Worm (Caenorhabditis elegans) whole organism, L4 larva: ENCODE data around the gene srb-13.

Source experiments
- R02D3.7 ChIP-seq: fragments of 150-350 bp; sonication (generic microtip); optimal IDR thresholded peaks from 3 replicates; lab custom pipeline; 2014; ENCODE audit warnings: missing biosample characterization, missing genetic modification characterization
- T20F7.1 ChIP-seq: fragments of 200-800 bp; sonication (Bioruptor generic); optimal IDR thresholded peaks from 2 replicates; lab custom pipeline; 2018; ENCODE audit warnings: mild to moderate bottlenecking, missing genetic modification characterization, missing compliant biosample characterization
- T26A8.4 ChIP-seq: fragments of 200-800 bp; sonication (Bioruptor generic); IDR thresholded peaks from 2 replicates; pipeline ENCODE4 v1.3.6; 2022; ENCODE audit warnings: missing genetic modification characterization, missing compliant biosample characterization
- Y105C5A.15 ChIP-seq: fragments of 200-800 bp; sonication (Bioruptor generic); IDR thresholded peaks from 2 replicates; pipeline ENCODE4 v1.3.6; 2022; ENCODE audit warnings: missing genetic modification characterization, missing compliant biosample characterization
- Y75B8A.6 ChIP-seq: fragments of 200-800 bp; sonication (Bioruptor generic); IDR thresholded peaks from 2 replicates; pipeline ENCODE4 v1.3.6; 2022; ENCODE audit warnings: missing genetic modification reagents, missing genetic modification characterization, missing compliant biosample characterization
- ZK337.2 ChIP-seq: fragments of 200-800 bp; sonication (Bioruptor generic); IDR thresholded peaks from 2 replicates; pipeline ENCODE4 v1.3.6; 2022; ENCODE audit warnings: missing genetic modification reagents, missing genetic modification characterization, missing compliant biosample characterization
- ZK546.5 ChIP-seq, 2 experiments: sonication (generic microtip); optimal IDR thresholded peaks; 2 replicates each; lab custom pipeline; 2017; ENCODE audit warnings: missing biosample characterization in 2 of 2, missing genetic modification characterization in 2 of 2
- aha-1 ChIP-seq: fragments of 150-350 bp; peaks from one replicate; lab custom pipeline; 2014; ENCODE audit warnings: missing biosample characterization, missing genetic modification characterization
- arid-1 ChIP-seq: fragments of 200-800 bp; sonication (Bioruptor generic); conservative IDR thresholded peaks from 2 replicates; pipeline ENCODE4 v1.3.6; 2022; ENCODE audit warnings: missing genetic modification reagents, missing genetic modification characterization, missing compliant biosample characterization
- ceh-20 ChIP-seq: fragments of 200-800 bp; sonication (Bioruptor generic); IDR thresholded peaks from 2 replicates; pipeline ENCODE4 v1.3.6; 2022; ENCODE audit warnings: missing genetic modification reagents, missing genetic modification characterization, missing compliant biosample characterization
- daf-16 ChIP-seq, 3 experiments: sonication (generic microtip); optimal IDR thresholded peaks; 2 replicates each; lab custom pipeline; 2016 to 2017; ENCODE audit warnings: missing genetic modification characterization in 3 of 3, missing genetic modification reagents in 3 of 3, mild to moderate bottlenecking in 2 of 3, missing compliant biosample characterization in 2 of 3, missing biosample characterization in 1 of 3, moderate library complexity in 1 of 3
- dmd-6 ChIP-seq: fragments of 200-800 bp; sonication (Bioruptor generic); IDR thresholded peaks from 2 replicates; pipeline ENCODE4 v1.3.6; 2022; ENCODE audit warnings: missing genetic modification reagents, missing genetic modification characterization, missing compliant biosample characterization
- egl-43 ChIP-seq: fragments of 200-800 bp; sonication (Bioruptor generic); IDR thresholded peaks from 2 replicates; pipeline ENCODE4 v1.3.6; 2022; ENCODE audit warnings: missing genetic modification reagents, missing genetic modification characterization, missing compliant biosample characterization
- fos-1 ChIP-seq: fragments of 150-350 bp; optimal IDR thresholded peaks from 2 replicates; lab custom pipeline; 2014; ENCODE audit warnings: missing biosample characterization, missing genetic modification characterization
- gei-8 ChIP-seq: fragments of 200-800 bp; sonication (Bioruptor generic); optimal IDR thresholded peaks from 2 replicates; lab custom pipeline; 2018; ENCODE audit warnings: mild to moderate bottlenecking, missing genetic modification characterization, missing compliant biosample characterization
- hif-1 ChIP-seq, 2 experiments: sonication (generic microtip); optimal IDR thresholded peaks; 2 replicates each; lab custom pipeline; 2016 to 2017; ENCODE audit warnings: missing compliant biosample characterization in 2 of 2, missing genetic modification characterization in 2 of 2, missing genetic modification reagents in 2 of 2, missing genotype in 2 of 2, mild to moderate bottlenecking in 1 of 2
- hlh-11 ChIP-seq: fragments of 200-800 bp; sonication (Bioruptor generic); optimal IDR thresholded peaks from 2 replicates; lab custom pipeline; 2018; ENCODE audit warnings: mild to moderate bottlenecking, missing genetic modification characterization, missing compliant biosample characterization
- hlh-30 ChIP-seq: sonication (generic microtip); optimal IDR thresholded peaks from 2 replicates; lab custom pipeline; 2017; ENCODE audit warnings: antibody characterized with exemption, mild to moderate bottlenecking, missing genetic modification characterization, missing compliant biosample characterization; ENCODE audit not compliant: insufficient read depth
- hmg-1.1 ChIP-seq: fragments of 200-800 bp; sonication (Bioruptor generic); IDR thresholded peaks from 2 replicates; pipeline ENCODE4 v1.3.6; 2022; ENCODE audit warnings: missing genetic modification reagents, missing genetic modification characterization, missing compliant biosample characterization
- lin-1 ChIP-seq: fragments of 200-800 bp; sonication (Bioruptor generic); IDR thresholded peaks from 2 replicates; pipeline ENCODE4 v1.3.6; 2022; ENCODE audit warnings: missing genetic modification reagents, missing genetic modification characterization, missing compliant biosample characterization
- lin-13 ChIP-seq: fragments of 150-350 bp; optimal IDR thresholded peaks from 2 replicates; lab custom pipeline; 2014; ENCODE audit warnings: missing biosample characterization, missing genetic modification reagents, missing genetic modification characterization
- lin-15B ChIP-seq: fragments of 150-350 bp; sonication (generic microtip); optimal IDR thresholded peaks from 3 replicates; lab custom pipeline; 2014; ENCODE audit warnings: missing biosample characterization, missing genetic modification characterization
- lin-38 ChIP-seq: fragments of 200-800 bp; sonication (Bioruptor generic); IDR thresholded peaks from 2 replicates; pipeline ENCODE4 v1.3.6; 2022; ENCODE audit warnings: missing genetic modification reagents, missing genetic modification characterization, missing compliant biosample characterization
- lsy-2 ChIP-seq, 2 experiments: fragments of 150-350 bp in 1 of 2; sonication (generic microtip) in 1 of 2; optimal IDR thresholded peaks; 2 replicates each; lab custom pipeline; 2014 to 2017; ENCODE audit warnings: missing biosample characterization in 2 of 2, missing genetic modification characterization in 2 of 2
- madf-5 ChIP-seq, 2 experiments: fragments of 200-800 bp; sonication (Bioruptor generic); IDR thresholded peaks; 2 replicates each; pipeline ENCODE4 v1.3.6; 2022; ENCODE audit warnings: missing compliant biosample characterization in 2 of 2, missing genetic modification characterization in 2 of 2
- mdl-1 ChIP-seq, 2 experiments: fragments of 150-350 bp in 1 of 2; sonication (generic microtip) in 1 of 2; optimal IDR thresholded peaks; 2 replicates each; lab custom pipeline; 2014 to 2017; ENCODE audit warnings: missing biosample characterization in 2 of 2, missing genetic modification characterization in 2 of 2
- mdt-29 ChIP-seq: fragments of 200-800 bp; sonication (Bioruptor generic); IDR thresholded peaks from 2 replicates; pipeline ENCODE4 v1.3.6; 2022; ENCODE audit warnings: missing genetic modification reagents, missing genetic modification characterization, missing compliant biosample characterization
- mep-1 ChIP-seq: fragments of 150-350 bp; sonication (generic microtip); optimal IDR thresholded peaks from 3 replicates; lab custom pipeline; 2014; ENCODE audit warnings: missing biosample characterization, missing genetic modification characterization
- mes-2 ChIP-seq: sonication (generic microtip); optimal IDR thresholded peaks from 2 replicates; lab custom pipeline; 2016; ENCODE audit warnings: missing genotype, mild to moderate bottlenecking, missing genetic modification characterization, missing compliant biosample characterization; ENCODE audit not compliant: poor library complexity, severe bottlenecking
- mxl-3 ChIP-seq: fragments of 200-800 bp; sonication (Bioruptor generic); optimal IDR thresholded peaks from 2 replicates; lab custom pipeline; 2018; ENCODE audit warnings: mild to moderate bottlenecking, missing genetic modification characterization, missing compliant biosample characterization
- nhr-102 ChIP-seq: sonication (generic microtip); optimal IDR thresholded peaks from 2 replicates; lab custom pipeline; 2016; ENCODE audit warnings: mild to moderate bottlenecking, missing genetic modification characterization, moderate library complexity, missing compliant biosample characterization
- nhr-11 ChIP-seq: fragments of 150-350 bp; optimal IDR thresholded peaks from 2 replicates; lab custom pipeline; 2014; ENCODE audit warnings: missing biosample characterization, missing genetic modification characterization
- nhr-48 ChIP-seq: sonication (generic microtip); optimal IDR thresholded peaks from 2 replicates; lab custom pipeline; 2016; ENCODE audit warnings: mild to moderate bottlenecking, missing genetic modification characterization, missing compliant biosample characterization
- nhr-77 ChIP-seq: fragments of 150-350 bp; optimal IDR thresholded peaks from 2 replicates; lab custom pipeline; 2014; ENCODE audit warnings: missing biosample characterization, missing genetic modification characterization
- pha-4 ChIP-seq, 2 experiments: fragments of 150-350 bp in 1 of 2; fragments of 200-800 bp in 1 of 2; sonication (Bioruptor generic) in 1 of 2; IDR thresholded peaks in 1 of 2; optimal IDR thresholded peaks in 1 of 2; 2 replicates each; pipeline versions ENCODE4 v1.3.6 to Lab custom; 2014 to 2022; ENCODE audit warnings: missing genetic modification characterization in 2 of 2, missing genetic modification reagents in 2 of 2, missing biosample characterization in 1 of 2, missing compliant biosample characterization in 1 of 2
- php-3 ChIP-seq: fragments of 200-800 bp; sonication (Bioruptor generic); IDR thresholded peaks from 2 replicates; pipeline ENCODE4 v1.3.6; 2022; ENCODE audit warnings: missing genetic modification reagents, missing genetic modification characterization, missing compliant biosample characterization
- pqm-1 ChIP-seq: sonication (generic microtip); optimal IDR thresholded peaks from 2 replicates; lab custom pipeline; 2017; ENCODE audit warnings: missing biosample characterization, missing genetic modification characterization
- rbr-2 ChIP-seq: sonication (generic microtip); optimal IDR thresholded peaks from 2 replicates; lab custom pipeline; 2016; ENCODE audit warnings: missing genotype, missing genetic modification characterization, missing compliant biosample characterization
- saeg-2 ChIP-seq: fragments of 200-800 bp; sonication (Bioruptor generic); IDR thresholded peaks from 2 replicates; pipeline ENCODE4 v1.3.6; 2022; ENCODE audit warnings: missing genetic modification reagents, missing genetic modification characterization, missing compliant biosample characterization
- snpc-4 ChIP-seq: fragments of 150-350 bp; optimal IDR thresholded peaks from 2 replicates; lab custom pipeline; 2014; ENCODE audit warnings: missing biosample characterization, missing genetic modification characterization
- spr-1 ChIP-seq: sonication (generic microtip); optimal IDR thresholded peaks from 2 replicates; lab custom pipeline; 2016; ENCODE audit warnings: mild to moderate bottlenecking, missing genetic modification characterization, missing compliant biosample characterization
- tra-1 ChIP-seq: fragments of 200-800 bp; sonication (Bioruptor generic); IDR thresholded peaks from 2 replicates; pipeline ENCODE4 v1.3.6; 2022; ENCODE audit warnings: missing genetic modification reagents, missing genetic modification characterization, missing compliant biosample characterization
- unc-39 ChIP-seq: sonication (generic microtip); optimal IDR thresholded peaks from 2 replicates; lab custom pipeline; 2017; ENCODE audit warnings: missing biosample characterization, missing genetic modification characterization
- vab-7 ChIP-seq: fragments of 200-800 bp; sonication (Bioruptor generic); IDR thresholded peaks from 2 replicates; pipeline ENCODE4 v1.3.6; 2022; ENCODE audit warnings: missing genetic modification reagents, missing genetic modification characterization, missing compliant biosample characterization
- zag-1 ChIP-seq: fragments of 150-350 bp; optimal IDR thresholded peaks from 2 replicates; lab custom pipeline; 2014; ENCODE audit warnings: missing biosample characterization, missing genetic modification characterization
- zip-11 ChIP-seq: fragments of 200-800 bp; sonication (Bioruptor generic); IDR thresholded peaks from 2 replicates; pipeline ENCODE4 v1.3.6; 2022; ENCODE audit warnings: missing genetic modification characterization, missing compliant biosample characterization
- ztf-7 ChIP-seq: fragments of 150-350 bp; optimal IDR thresholded peaks from 2 replicates; lab custom pipeline; 2014; ENCODE audit warnings: missing biosample characterization, missing genetic modification characterization

The srb-13 gene

ce11 chrII:5202930-5203329 is 45.5 kb upstream of the srb-13 start, which contains the start of gene ampd-1 (continued):
- TF ChIP-seq rbr-2 (no peak), ztf-7 (tag; lab: Kevin White, UChicago) (no peak), php-3 (GFP tag; lab: Robert Waterston, UW) (peak; percentile 87), ZK337.2 (GFP tag; lab: Robert Waterston, UW) (no peak), snpc-4 (tag; lab: Kevin White, UChicago) (no peak), lin-38 (no peak), nhr-11 (tag; lab: Kevin White, UChicago) (no peak), lin-13 (GFP tag; lab: Kevin White, UChicago) (no peak), zip-11 (no peak), dmd-6 (GFP tag; lab: Robert Waterston, UW) (peak; percentile 44; the same call in 1 of the 2 replicates), fos-1 (tag; lab: Kevin White, UChicago) (no peak), mes-2 (tag; lab: Kevin White, UChicago) (no peak), daf-16 (GFP tag; optimal IDR thresholded peaks at IDR 0.05; lab: Kevin White, UChicago) (peak in 1 of 2 experiments; percentile 60), daf-16 (tag; optimal IDR thresholded peaks at IDR 0.05; lab: Kevin White, UChicago) (peak; percentile 96), hif-1 (tag; optimal IDR thresholded peaks at IDR 0.05; lab: Kevin White, UChicago) (peak in 1 of 2 experiments; percentile 10), vab-7 (no peak), ceh-20 (GFP tag; lab: Robert Waterston, UW) (no peak), pqm-1 (tag; lab: Kevin White, UChicago) (peak; percentile 66), zag-1 (tag; lab: Kevin White, UChicago) (no peak), madf-5 (GFP tag; IDR thresholded peaks at IDR 0.05; lab: Robert Waterston, UW) (no peak), unc-39 (tag; lab: Kevin White, UChicago) (no peak), Y105C5A.15 (GFP tag; lab: Robert Waterston, UW) (no peak), R02D3.7 (no peak), arid-1 (GFP tag; lab: Robert Waterston, UW) (no peak)
- TF ChIP-seq, all 104 proteins: peak for 11

ce11 chrII:5201922-5202562 is 44.6 kb upstream of the srb-13 start:
- TF ChIP-seq Y75B8A.6 (GFP tag; lab: Robert Waterston, UW) (no peak), mdt-29 (0 out of 2 replicates have a peak, but pooled peaks have one; percentile 30), T20F7.1 (GFP tag; lab: Kevin White, UChicago) (peak; percentile 63), egl-43 (no peak), tra-1 (GFP tag; lab: Robert Waterston, UW) (peak; percentile 98), lsy-2 (tag; optimal IDR thresholded peaks at IDR 0.05; lab: Kevin White, UChicago) (peak in 1 of 2 experiments; percentile 25), nhr-48 (peak; percentile 84), mes-2 (tag; lab: Kevin White, UChicago) (peak; percentile 45), mxl-3 (GFP tag; lab: Kevin White, UChicago) (peak; percentile 21), ceh-20 (GFP tag; lab: Robert Waterston, UW) (peak; percentile 63), lin-1 (peak; percentile 76), lin-15B (tag; lab: Kevin White, UChicago) (no peak), hlh-30 (tag; lab: Kevin White, UChicago) (peak; percentile 55), arid-1 (GFP tag; lab: Robert Waterston, UW) (no peak), nhr-77 (tag; lab: Kevin White, UChicago) (peak; percentile 50), spr-1 (tag; lab: Kevin White, UChicago) (peak; percentile 3), gei-8 (peak; percentile 21), saeg-2 (GFP tag; lab: Robert Waterston, UW) (peak; percentile 82), ZK546.5 (tag; optimal IDR thresholded peaks at IDR 0.05; lab: Kevin White, UChicago) (no peak), mdl-1 (tag; optimal IDR thresholded peaks at IDR 0.05; lab: Kevin White, UChicago) (no peak), php-3 (GFP tag; lab: Robert Waterston, UW) (peak; percentile 99), hmg-1.1 (GFP tag; lab: Robert Waterston, UW) (0 out of 2 replicates have a peak, but pooled peaks have one; percentile 25), mep-1 (tag; lab: Kevin White, UChicago) (peak; percentile 36), aha-1 (tag; lab: Kevin White, UChicago) (peak; percentile 91), hlh-11 (tag; lab: Kevin White, UChicago) (peak; percentile 91), pha-4 (GFP tag; IDR thresholded peaks at IDR 0.05; lab: Robert Waterston, UW) (peak; percentile 54), pha-4 (tag; optimal IDR thresholded peaks at IDR 0.05; lab: Kevin White, UChicago) (no peak), nhr-102 (tag; lab: Kevin White, UChicago) (peak; percentile 81), lin-38 (peak; percentile 27; the same call in 1 of the 2 replicates), T26A8.4 (GFP tag; lab: Robert Waterston, UW) (peak; percentile 43; the same call in 1 of the 2 replicates)
